Worm (Caenorhabditis elegans) whole organism, young adult: ENCODE measurements around the gene mtrf-1L.
A peak's percentile ranks its signal among the peaks of the same experiment; 100 is the strongest.

Source experiments
- C17E4.6 ChIP-seq: fragments of 200-800 bp; sonication (Bioruptor generic); IDR thresholded peaks from 2 replicates; pipeline ENCODE4 v1.3.6; 2022; ENCODE audit warnings: missing genetic modification reagents, missing genetic modification characterization, missing compliant biosample characterization
- D2030.7 ChIP-seq: fragments of 200-800 bp; sonication (Bioruptor generic); IDR thresholded peaks from 2 replicates; pipeline ENCODE4 v1.3.6; 2022; ENCODE audit warnings: missing genetic modification reagents, missing genetic modification characterization, missing compliant biosample characterization
- F10E7.11 ChIP-seq: sonication (generic microtip); optimal IDR thresholded peaks from 2 replicates; lab custom pipeline; 2017; ENCODE audit warnings: mild to moderate bottlenecking, missing genetic modification characterization, moderate library complexity, missing compliant biosample characterization
- F33H1.4 ChIP-seq: fragments of 200-800 bp; sonication (Bioruptor generic); IDR thresholded peaks from 2 replicates; pipeline ENCODE4 v1.3.6; 2022; ENCODE audit warnings: missing genetic modification reagents, missing genetic modification characterization, missing compliant biosample characterization
- F37B4.10 ChIP-seq: fragments of 200-800 bp; sonication (Bioruptor generic); IDR thresholded peaks from 2 replicates; pipeline ENCODE4 v1.3.6; 2022; ENCODE audit warnings: missing genetic modification characterization, missing compliant biosample characterization
- F57A8.1 ChIP-seq: fragments of 200-800 bp; sonication (Bioruptor generic); optimal IDR thresholded peaks from 2 replicates; lab custom pipeline; 2018; ENCODE audit warnings: mild to moderate bottlenecking, missing genetic modification characterization, moderate library complexity, missing compliant biosample characterization
- K12H6.12 ChIP-seq: fragments of 200-800 bp; sonication (Bioruptor generic); optimal IDR thresholded peaks from 2 replicates; lab custom pipeline; 2018; ENCODE audit warnings: mild to moderate bottlenecking, missing genetic modification characterization, missing compliant biosample characterization
- T07F8.4 ChIP-seq: sonication (generic microtip); optimal IDR thresholded peaks from 2 replicates; lab custom pipeline; 2016; ENCODE audit warnings: mild to moderate bottlenecking, missing genetic modification characterization, moderate library complexity, missing compliant biosample characterization
- Y53F4B.3 ChIP-seq: fragments of 200-800 bp; sonication (Bioruptor generic); IDR thresholded peaks from 2 replicates; pipeline ENCODE4 v1.3.6; 2022; ENCODE audit warnings: missing genetic modification reagents, missing genetic modification characterization, missing compliant biosample characterization
- Y67H2A.10 ChIP-seq: fragments of 200-800 bp; sonication (Bioruptor generic); conservative IDR thresholded peaks from 2 replicates; pipeline ENCODE4 v1.3.6; 2022; ENCODE audit warnings: missing genetic modification reagents, missing genetic modification characterization, missing compliant biosample characterization
- akir-1 ChIP-seq: fragments of 200-800 bp; sonication (Bioruptor generic); optimal IDR thresholded peaks from 2 replicates; lab custom pipeline; 2018; ENCODE audit warnings: mild to moderate bottlenecking, missing genetic modification characterization, moderate library complexity, missing compliant biosample characterization
- atf-7 ChIP-seq: sonication (generic microtip); optimal IDR thresholded peaks from 2 replicates; lab custom pipeline; 2017; ENCODE audit warnings: mild to moderate bottlenecking, missing genetic modification characterization, missing compliant biosample characterization
- attf-3 ChIP-seq: fragments of 200-800 bp; sonication (Bioruptor generic); conservative IDR thresholded peaks from 2 replicates; pipeline ENCODE4 v1.3.6; 2022; ENCODE audit warnings: missing genetic modification reagents, missing genetic modification characterization, missing compliant biosample characterization
- attf-6 ChIP-seq: fragments of 200-800 bp; sonication (Bioruptor generic); IDR thresholded peaks from 2 replicates; pipeline ENCODE4 v1.3.6; 2022; ENCODE audit warnings: missing genetic modification reagents, missing genetic modification characterization, missing compliant biosample characterization
- bed-1 ChIP-seq: fragments of 200-800 bp; sonication (Bioruptor generic); IDR thresholded peaks from 2 replicates; pipeline ENCODE4 v1.3.6; 2022; ENCODE audit warnings: missing genetic modification reagents, missing genetic modification characterization, missing compliant biosample characterization
- cebp-1 ChIP-seq, 2 experiments: fragments of 200-800 bp in 1 of 2; sonication (Bioruptor generic) in 1 of 2; sonication (generic microtip) in 1 of 2; IDR thresholded peaks in 1 of 2; optimal IDR thresholded peaks in 1 of 2; 2 replicates each; pipeline versions ENCODE4 v1.3.6 to Lab custom; 2017 to 2022; ENCODE audit warnings: missing compliant biosample characterization in 2 of 2, missing genetic modification characterization in 2 of 2, mild to moderate bottlenecking in 1 of 2, missing genetic modification reagents in 1 of 2, moderate library complexity in 1 of 2
- cebp-2 ChIP-seq: fragments of 200-800 bp; sonication (Bioruptor generic); IDR thresholded peaks from 2 replicates; pipeline ENCODE4 v1.3.6; 2022; ENCODE audit warnings: missing genetic modification characterization, missing compliant biosample characterization
- ceh-40 ChIP-seq: fragments of 200-800 bp; sonication (Bioruptor generic); IDR thresholded peaks from 2 replicates; pipeline ENCODE4 v1.3.6; 2022; ENCODE audit warnings: missing genetic modification characterization, missing compliant biosample characterization
- ceh-58 ChIP-seq: fragments of 200-800 bp; sonication (Bioruptor generic); IDR thresholded peaks from 2 replicates; pipeline ENCODE4 v1.3.6; 2022; ENCODE audit warnings: missing genetic modification characterization, missing compliant biosample characterization
- chd-7 ChIP-seq: sonication (generic microtip); optimal IDR thresholded peaks from 2 replicates; lab custom pipeline; 2016; ENCODE audit warnings: mild to moderate bottlenecking, missing genetic modification characterization, moderate library complexity, missing compliant biosample characterization
- egl-18 ChIP-seq: fragments of 200-800 bp; sonication (Bioruptor generic); IDR thresholded peaks from 2 replicates; pipeline ENCODE4 v1.3.6; 2022; ENCODE audit warnings: missing genetic modification reagents, missing genetic modification characterization, missing compliant biosample characterization
- ekl-4 ChIP-seq: fragments of 200-800 bp; sonication (Bioruptor generic); IDR thresholded peaks from 2 replicates; pipeline ENCODE4 v1.3.6; 2022; ENCODE audit warnings: missing genetic modification reagents, missing genetic modification characterization, missing compliant biosample characterization
- ets-4 ChIP-seq: fragments of 200-800 bp; sonication (Bioruptor generic); optimal IDR thresholded peaks from 2 replicates; lab custom pipeline; 2018; ENCODE audit warnings: mild to moderate bottlenecking, missing genetic modification characterization, missing compliant biosample characterization
- him-1 ChIP-seq: sonication (generic microtip); optimal IDR thresholded peaks from 2 replicates; lab custom pipeline; 2016; ENCODE audit warnings: missing genotype, missing genetic modification reagents, missing genetic modification characterization, missing compliant biosample characterization
- hmg-20 ChIP-seq: fragments of 200-800 bp; sonication (Bioruptor generic); IDR thresholded peaks from 2 replicates; pipeline ENCODE4 v1.3.6; 2022; ENCODE audit warnings: missing genetic modification reagents, missing genetic modification characterization, missing compliant biosample characterization
- hrde-1 ChIP-seq: sonication (generic microtip); optimal IDR thresholded peaks from 2 replicates; lab custom pipeline; 2016; ENCODE audit warnings: missing genetic modification characterization, mild to moderate bottlenecking, missing compliant biosample characterization, moderate library complexity, missing genotype, missing genetic modification reagents, borderline replicate concordance
- let-526 ChIP-seq: fragments of 200-800 bp; sonication (Bioruptor generic); IDR thresholded peaks from 2 replicates; pipeline ENCODE4 v1.3.6; 2022; ENCODE audit warnings: missing genetic modification reagents, missing genetic modification characterization, missing compliant biosample characterization
- lin-35 ChIP-seq, 3 experiments: fragments of 150-350 bp in 2 of 3; sonication (generic microtip) in 1 of 3; optimal IDR thresholded peaks; 2 replicates each; lab custom pipeline; 2014 to 2018; ENCODE audit warnings: missing biosample characterization in 3 of 3, missing genetic modification characterization in 3 of 3, missing genetic modification reagents in 3 of 3
- lir-1 ChIP-seq: fragments of 200-800 bp; sonication (Bioruptor generic); conservative IDR thresholded peaks from 2 replicates; pipeline ENCODE4 v1.3.6; 2022; ENCODE audit warnings: missing genetic modification reagents, missing genetic modification characterization, missing compliant biosample characterization
- lsy-27 ChIP-seq: sonication (generic microtip); optimal IDR thresholded peaks from 2 replicates; lab custom pipeline; 2017; ENCODE audit warnings: missing genetic modification characterization, mild to moderate bottlenecking, missing compliant biosample characterization, antibody characterized with exemption, missing genotype, borderline replicate concordance; ENCODE audit not compliant: insufficient read depth
- madf-3 ChIP-seq: fragments of 200-800 bp; sonication (Bioruptor generic); IDR thresholded peaks from 2 replicates; pipeline ENCODE4 v1.3.6; 2022; ENCODE audit warnings: missing genetic modification reagents, missing genetic modification characterization, missing compliant biosample characterization
- madf-8 ChIP-seq: fragments of 200-800 bp; sonication (Bioruptor generic); conservative IDR thresholded peaks from 2 replicates; pipeline ENCODE4 v1.3.6; 2022; ENCODE audit warnings: missing genetic modification reagents, missing genetic modification characterization, missing compliant biosample characterization
- mes-4 ChIP-seq: sonication (generic microtip); optimal IDR thresholded peaks from 2 replicates; lab custom pipeline; 2016; ENCODE audit warnings: missing genotype, missing genetic modification characterization, missing compliant biosample characterization
- nhr-120 ChIP-seq: fragments of 200-800 bp; sonication (Bioruptor generic); IDR thresholded peaks from 2 replicates; pipeline ENCODE4 v1.3.6; 2022; ENCODE audit warnings: missing genetic modification characterization, missing compliant biosample characterization
- nhr-27 ChIP-seq: fragments of 200-800 bp; sonication (Bioruptor generic); optimal IDR thresholded peaks from 2 replicates; lab custom pipeline; 2018; ENCODE audit warnings: mild to moderate bottlenecking, missing genetic modification characterization, moderate library complexity, missing compliant biosample characterization
- pbrm-1 ChIP-seq: fragments of 200-800 bp; sonication (Bioruptor generic); IDR thresholded peaks from 2 replicates; pipeline ENCODE4 v1.3.6; 2022; ENCODE audit warnings: missing genetic modification reagents, missing genetic modification characterization, missing compliant biosample characterization
- pha-4 ChIP-seq: fragments of 150-350 bp; sonication (generic microtip); optimal IDR thresholded peaks from 2 replicates; lab custom pipeline; 2014; ENCODE audit warnings: missing biosample characterization, missing genetic modification reagents, missing genetic modification characterization
- rec-8 ChIP-seq, 2 experiments: sonication (generic microtip); optimal IDR thresholded peaks; 2 replicates each; lab custom pipeline; 2016; ENCODE audit warnings: mild to moderate bottlenecking in 2 of 2, missing genetic modification characterization in 2 of 2, missing genetic modification reagents in 2 of 2, missing genotype in 2 of 2, missing biosample characterization in 1 of 2, missing compliant biosample characterization in 1 of 2, moderate library complexity in 1 of 2
- snpc-3.4 ChIP-seq: sonication (generic microtip); optimal IDR thresholded peaks from 2 replicates; lab custom pipeline; 2017; ENCODE audit warnings: missing genetic modification characterization, mild to moderate bottlenecking, missing compliant biosample characterization, antibody characterized with exemption, moderate library complexity, missing genotype, missing genetic modification reagents
- snpc-4 ChIP-seq, 5 experiments: fragments of 150-350 bp in 1 of 5; sonication (generic microtip) in 4 of 5; optimal IDR thresholded peaks; 2 replicates each; lab custom pipeline; 2014 to 2018; ENCODE audit warnings: missing genetic modification characterization in 5 of 5, missing biosample characterization in 3 of 5, antibody characterized with exemption in 2 of 5, mild to moderate bottlenecking in 2 of 5, missing compliant biosample characterization in 2 of 5, missing genotype in 2 of 5, moderate library complexity in 2 of 5, missing genetic modification reagents in 1 of 5
- tbp1 ChIP-seq: fragments of 200-800 bp; sonication (Bioruptor generic); optimal IDR thresholded peaks from 2 replicates; lab custom pipeline; 2018; ENCODE audit warnings: mild to moderate bottlenecking, missing genetic modification characterization, missing compliant biosample characterization
- xnd-1 ChIP-seq: sonication (generic microtip); optimal IDR thresholded peaks from 2 replicates; lab custom pipeline; 2016; ENCODE audit warnings: missing genotype, missing genetic modification reagents, missing genetic modification characterization, missing compliant biosample characterization
- zfh-2 ChIP-seq: fragments of 200-800 bp; sonication (Bioruptor generic); conservative IDR thresholded peaks from 2 replicates; pipeline ENCODE4 v1.3.6; 2022; ENCODE audit warnings: missing genetic modification reagents, missing genetic modification characterization, missing compliant biosample characterization
- zim-3 ChIP-seq: sonication (generic microtip); optimal IDR thresholded peaks from 2 replicates; lab custom pipeline; 2017; ENCODE audit warnings: mild to moderate bottlenecking, missing genetic modification characterization, moderate library complexity, missing compliant biosample characterization
- ztf-18 ChIP-seq: sonication (generic microtip); optimal IDR thresholded peaks from 2 replicates; lab custom pipeline; 2016; ENCODE audit warnings: missing genotype, mild to moderate bottlenecking, missing genetic modification characterization, missing compliant biosample characterization
- ztf-26 ChIP-seq: sonication (generic microtip); optimal IDR thresholded peaks from 2 replicates; lab custom pipeline; 2017; ENCODE audit warnings: missing genetic modification characterization, missing compliant biosample characterization
- ztf-6 ChIP-seq: fragments of 200-800 bp; sonication (Bioruptor generic); IDR thresholded peaks from 2 replicates; pipeline ENCODE4 v1.3.6; 2022; ENCODE audit warnings: missing genetic modification reagents, missing genetic modification characterization, missing compliant biosample characterization

The mtrf-1L gene

DNA sequence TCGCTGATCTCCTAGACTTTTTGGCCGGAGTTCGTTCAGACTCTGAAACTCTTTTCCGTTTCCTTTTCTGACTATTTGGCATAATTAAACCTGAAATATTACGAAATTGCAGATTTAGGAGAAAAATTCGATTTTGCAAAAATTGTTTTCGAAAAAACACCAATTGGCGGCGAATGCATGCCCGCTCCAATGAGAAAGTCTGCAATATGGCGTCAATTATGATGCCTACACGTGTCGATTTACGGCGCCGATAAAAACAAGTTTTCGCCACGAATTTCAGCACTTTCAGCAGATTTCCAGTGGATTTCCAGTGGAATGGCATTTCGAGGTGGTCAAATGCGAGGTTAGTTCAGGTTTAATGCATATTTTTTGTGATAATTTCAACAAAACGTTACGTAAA lies 22.4 kb downstream of the mtrf-1L start, which contains the start of the genes Y59E9AL.36 and nbet-1 (continued):
- no peak for TF ChIP-seq T07F8.4 (tag; lab: Kevin White, UChicago)
- TF ChIP-seq snpc-4 (GFP tag; optimal IDR thresholded peaks at IDR 0.05; lab: Kevin White, UChicago), result peak; percentile 75
- TF ChIP-seq snpc-4 (tag; optimal IDR thresholded peaks at IDR 0.05; lab: Kevin White, UChicago), result peak in 3 of 4 experiments; percentile 90 to 92 (median 92)
- no peak for TF ChIP-seq F57A8.1 (GFP tag; lab: Kevin White, UChicago)
- 0 out of 2 replicates have a peak, but pooled peaks have one; percentile 35 for TF ChIP-seq attf-6 (GFP tag; lab: Robert Waterston, UW)
- no peak for TF ChIP-seq him-1 (tag; lab: Kevin White, UChicago)
- peak; percentile 60; the same call in 1 of the 2 replicates for TF ChIP-seq F33H1.4 (GFP tag; lab: Robert Waterston, UW)
- peak; percentile 48 for TF ChIP-seq D2030.7 (GFP tag; lab: Robert Waterston, UW)
- no peak for TF ChIP-seq chd-7 (tag; lab: Kevin White, UChicago)
- no peak for TF ChIP-seq F10E7.11
- no peak for TF ChIP-seq rec-8 (tag; optimal IDR thresholded peaks at IDR 0.05; lab: Kevin White, UChicago)
- no peak for TF ChIP-seq mes-4 (tag; lab: Kevin White, UChicago)
- no peak for TF ChIP-seq bed-1
- TF ChIP-seq attf-3 (GFP tag; lab: Robert Waterston, UW), result no peak
- no peak for TF ChIP-seq zfh-2 (GFP tag; lab: Robert Waterston, UW)
- TF ChIP-seq nhr-120, result no peak
- no peak for TF ChIP-seq ets-4
- TF ChIP-seq hmg-20 (GFP tag; lab: Robert Waterston, UW), result no peak
- TF ChIP-seq egl-18 (GFP tag; lab: Robert Waterston, UW), result no peak
- no peak for TF ChIP-seq madf-3 (GFP tag; lab: Robert Waterston, UW)
- TF ChIP-seq pha-4, result no peak
- TF ChIP-seq ztf-6 (GFP tag; lab: Robert Waterston, UW), result no peak
- no peak for TF ChIP-seq ceh-40 (GFP tag; lab: Robert Waterston, UW)
- no peak for TF ChIP-seq Y53F4B.3
- TF ChIP-seq lir-1 (GFP tag; lab: Robert Waterston, UW), result no peak
- no peak for TF ChIP-seq madf-8 (GFP tag; lab: Robert Waterston, UW)
- TF ChIP-seq ceh-58 (GFP tag; lab: Robert Waterston, UW), result no peak
- no peak for TF ChIP-seq hrde-1 (tag; lab: Kevin White, UChicago)
- TF ChIP-seq K12H6.12 (tag; lab: Kevin White, UChicago), result peak; percentile 36
- no peak for TF ChIP-seq let-526 (GFP tag; lab: Robert Waterston, UW)
- TF ChIP-seq ekl-4 (GFP tag; lab: Robert Waterston, UW), result peak; percentile 59
- no peak for TF ChIP-seq cebp-2 (GFP tag; lab: Robert Waterston, UW)
- TF ChIP-seq akir-1 (GFP tag; lab: Kevin White, UChicago), result no peak
- no peak for TF ChIP-seq xnd-1 (tag; lab: Kevin White, UChicago)
- TF ChIP-seq cebp-1 (GFP tag; IDR thresholded peaks at IDR 0.05; lab: Robert Waterston, UW), result no peak
- TF ChIP-seq cebp-1 (tag; optimal IDR thresholded peaks at IDR 0.05; lab: Kevin White, UChicago), result no peak
- peak; percentile 64 for TF ChIP-seq ztf-18 (tag; lab: Kevin White, UChicago)
- peak; percentile 52; the same call in 1 of the 2 replicates for TF ChIP-seq pbrm-1 (GFP tag; lab: Robert Waterston, UW)
- TF ChIP-seq C17E4.6 (GFP tag; lab: Robert Waterston, UW), result 0 out of 2 replicates have a peak, but pooled peaks have one; percentile 14
- no peak for TF ChIP-seq atf-7 (tag; lab: Kevin White, UChicago)
- TF ChIP-seq F37B4.10, result no peak
- TF ChIP-seq nhr-27 (tag; lab: Kevin White, UChicago), result no peak
- TF ChIP-seq Y67H2A.10 (GFP tag; lab: Robert Waterston, UW), result no peak
- TF ChIP-seq ztf-26 (tag; lab: Kevin White, UChicago), result no peak
- TF ChIP-seq zim-3, result no peak
- no peak for TF ChIP-seq lsy-27 (tag; lab: Kevin White, UChicago)
- peak; percentile 67 for TF ChIP-seq tbp1 (GFP tag; lab: Kevin White, UChicago)
- TF ChIP-seq lin-35 (GFP tag; optimal IDR thresholded peaks at IDR 0.05; lab: Kevin White, UChicago), result peak in 1 of 3 experiments; percentile 70
- no peak for TF ChIP-seq snpc-3.4 (tag; lab: Kevin White, UChicago)
